Fruit fly (Drosophila melanogaster) Kc167 (cell line): ENCODE results near the gene mtm.

Source experiments
- insv ChIP-seq: fragments of >200 bp; optimal IDR thresholded peaks from 3 replicates; lab custom pipeline; 2018; ENCODE audit warnings: missing external identifiers
- psq ChIP-seq: fragments of >200 bp; optimal IDR thresholded peaks from 2 replicates; lab custom pipeline; 2017; ENCODE audit warnings: missing external identifiers

DNA sequence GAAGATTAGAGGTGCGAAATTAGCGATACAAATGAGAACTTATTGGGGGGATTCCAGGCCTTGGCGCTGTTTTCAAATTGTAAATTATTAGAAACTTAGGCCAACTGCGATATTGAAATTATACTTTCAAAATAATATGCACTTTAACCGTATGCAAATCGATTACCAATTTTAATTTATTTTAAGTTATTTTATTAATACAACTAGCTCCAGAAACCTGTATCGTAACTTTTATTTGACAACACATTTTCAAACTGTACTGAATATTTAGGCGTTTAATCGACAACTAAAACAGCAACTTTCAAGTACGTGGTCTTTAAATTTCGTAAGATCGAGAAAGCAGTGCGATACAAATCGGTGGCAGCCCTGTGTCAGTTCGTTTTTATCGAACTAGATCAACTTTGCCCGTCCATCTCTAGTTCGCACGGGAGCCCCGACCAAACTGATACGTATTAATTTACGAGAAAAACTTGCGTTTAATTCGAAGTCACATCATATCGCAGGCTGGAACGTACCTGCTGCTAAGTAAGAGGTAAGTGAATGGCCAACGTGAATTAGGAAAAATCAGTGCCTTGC lies 33.9 kb upstream of the mtm start, which contains the start of the genes CG9154 and Kr-h2:
- TF ChIP-seq insv (lab: Kevin White, UChicago) (no peak), psq (lab: Kevin White, UChicago) (no peak)
